Worm (Caenorhabditis elegans): ENCODE data around the gene C48B4.7.

C48B4.7 gene

DNA sequence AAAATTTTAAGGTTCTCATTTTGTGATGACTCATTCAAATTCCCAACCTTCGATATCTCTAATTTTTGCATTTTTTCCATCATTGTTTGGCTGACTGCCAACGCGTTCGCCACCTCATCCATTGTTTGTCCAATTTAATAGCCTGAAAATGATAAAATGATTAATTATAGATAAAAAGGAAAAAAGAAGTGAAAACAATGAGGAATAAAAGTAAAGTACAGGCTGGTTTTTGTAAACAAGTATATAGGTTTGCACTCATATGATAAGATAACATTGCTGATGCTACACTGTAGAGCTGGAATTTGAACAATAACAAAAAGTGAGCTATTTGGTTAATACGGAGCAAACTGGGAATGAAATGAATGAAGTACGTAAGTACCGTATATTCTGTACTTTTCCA is 23.0 kb upstream of the C48B4.7 start, which contains the start of gene C48B4.3:
Gene C48B4.3, minus strand, starts transcription at position 149 of the 400 bp plus-strand sequence.
- TF ChIP-seq klf-2 (GFP tag; conservative IDR thresholded peaks at IDR 0.05) (no peak), med-1 (GFP tag; optimal IDR thresholded peaks at IDR 0.05; ENCODE audit: insufficient read depth) (no peak), flt-1 (GFP tag; IDR thresholded peaks at IDR 0.05) (no peak), ztf-29 (GFP tag; IDR thresholded peaks at IDR 0.05) (no peak), ref-1 (GFP tag; conservative IDR thresholded peaks at IDR 0.05) (no peak), cog-1 (tag; optimal IDR thresholded peaks at IDR 0.05) (no peak)

DNA sequence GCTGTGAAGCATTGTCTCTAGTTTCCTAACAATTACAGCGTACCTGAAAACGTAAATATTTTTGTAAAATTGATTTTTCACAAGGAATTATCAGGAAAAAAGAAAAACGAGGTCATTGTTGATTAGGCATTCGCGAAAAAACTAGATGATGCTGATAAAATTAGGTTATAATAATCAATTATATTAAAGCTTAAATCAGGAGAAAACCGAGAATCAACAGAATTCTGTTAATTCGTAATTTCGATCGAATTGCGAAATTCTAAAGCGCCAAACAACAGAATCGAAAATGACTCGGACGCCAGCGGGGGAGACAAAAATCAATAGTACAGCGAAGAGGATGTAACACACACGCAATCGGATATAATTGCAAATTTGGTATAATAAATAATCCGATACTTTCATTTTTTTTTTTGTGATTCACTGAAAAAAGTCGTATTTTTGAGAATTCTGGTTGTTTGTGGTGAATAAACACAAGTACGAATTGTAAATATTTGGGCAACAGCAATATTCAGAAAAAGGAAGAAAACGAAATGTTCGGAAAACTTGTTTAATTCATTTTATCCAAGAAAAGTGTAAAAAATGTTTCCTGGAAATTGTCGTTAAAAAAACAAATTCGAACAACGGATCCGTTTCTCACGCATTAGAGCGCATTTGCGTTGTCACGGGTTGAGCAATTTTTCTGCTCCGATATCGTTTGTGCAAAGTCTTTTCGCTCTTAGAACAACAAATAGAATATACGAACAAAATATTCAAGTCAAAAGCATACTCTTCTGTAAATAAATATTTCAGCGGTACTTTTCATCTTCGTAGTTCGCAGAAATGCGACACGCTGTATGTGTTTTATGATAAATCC is 21.0 kb upstream of the C48B4.7 start, which contains the start of gene ced-7:
Gene ced-7, minus strand, starts transcription at position 51 of the 853 bp plus-strand sequence.
- TF ChIP-seq cog-1 (tag; optimal IDR thresholded peaks at IDR 0.05) (no peak), ref-1 (GFP tag; conservative IDR thresholded peaks at IDR 0.05) (no peak), klf-2 (GFP tag; conservative IDR thresholded peaks at IDR 0.05) (no peak), ztf-23 (GFP tag; IDR thresholded peaks at IDR 0.05) (no peak), T22C8.4 (GFP tag; IDR thresholded peaks at IDR 0.05) (no peak), tab-1 (GFP tag; IDR thresholded peaks at IDR 0.05) (no peak), med-1 (GFP tag; optimal IDR thresholded peaks at IDR 0.05; ENCODE audit: insufficient read depth) (no peak), ztf-29 (GFP tag; IDR thresholded peaks at IDR 0.05) (no peak), flt-1 (GFP tag; IDR thresholded peaks at IDR 0.05) (no peak)

DNA sequence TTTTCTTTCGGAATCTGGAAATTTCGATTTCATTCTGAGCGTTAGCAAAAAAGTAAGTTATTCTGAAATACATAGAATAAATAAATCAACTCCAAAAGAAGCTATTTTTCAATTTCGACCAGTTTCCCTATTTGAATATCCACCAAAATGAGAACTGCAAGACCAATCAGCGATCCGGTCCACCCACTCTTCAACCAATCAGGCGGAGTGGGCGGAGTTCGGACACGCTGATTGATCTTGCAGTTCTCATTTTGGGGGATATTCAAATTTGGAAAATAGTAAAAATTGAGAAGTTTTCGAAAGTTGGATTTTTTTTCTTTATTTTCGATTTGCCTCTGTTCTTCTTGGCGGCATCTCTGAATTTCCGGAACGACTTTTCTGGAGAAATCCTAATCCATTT is 11.6 kb upstream of the C48B4.7 start:
- no peak for TF ChIP-seq med-1 (GFP tag; optimal IDR thresholded peaks at IDR 0.05; ENCODE audit: insufficient read depth)
- no peak for TF ChIP-seq ztf-23 (GFP tag; IDR thresholded peaks at IDR 0.05)
- no peak for TF ChIP-seq klf-2 (GFP tag; conservative IDR thresholded peaks at IDR 0.05)
- TF ChIP-seq ref-1 (GFP tag; conservative IDR thresholded peaks at IDR 0.05): no peak

DNA sequence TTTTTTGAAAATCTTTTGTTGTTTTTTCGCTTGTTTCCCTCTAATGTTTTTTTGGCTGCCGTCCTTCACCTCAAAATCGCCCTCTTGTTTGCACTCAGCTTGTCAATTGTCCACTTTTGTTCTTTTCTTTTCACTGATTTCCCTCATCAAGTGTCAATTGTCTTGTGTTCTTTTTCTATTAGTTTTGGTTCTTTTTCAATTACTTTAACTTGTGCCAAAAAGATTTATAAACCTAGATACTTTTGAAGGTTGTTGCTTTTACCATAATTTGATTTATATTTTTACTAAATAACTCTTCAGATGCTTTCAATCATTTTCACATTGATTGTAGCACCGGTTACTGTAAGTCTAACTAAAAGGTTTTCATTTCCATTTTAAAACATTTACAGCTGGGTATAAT is 9.2 kb upstream of the C48B4.7 start, which contains the start of gene C48B4.13:
Gene C48B4.13, plus strand, starts transcription at position 301 of the 400 bp plus-strand sequence.
- no peak for TF ChIP-seq tab-1 (GFP tag; IDR thresholded peaks at IDR 0.05)
- no peak for TF ChIP-seq ztf-23 (GFP tag; IDR thresholded peaks at IDR 0.05)
- TF ChIP-seq T22C8.4 (GFP tag; IDR thresholded peaks at IDR 0.05): no peak
- no peak for TF ChIP-seq flt-1 (GFP tag; IDR thresholded peaks at IDR 0.05)
- TF ChIP-seq ztf-29 (GFP tag; IDR thresholded peaks at IDR 0.05): no peak
- TF ChIP-seq ref-1 (GFP tag; conservative IDR thresholded peaks at IDR 0.05): no peak
- TF ChIP-seq cog-1 (tag; optimal IDR thresholded peaks at IDR 0.05): no peak
- no peak for TF ChIP-seq med-1 (GFP tag; optimal IDR thresholded peaks at IDR 0.05; ENCODE audit: insufficient read depth)
- no peak for TF ChIP-seq klf-2 (GFP tag; conservative IDR thresholded peaks at IDR 0.05)

DNA sequence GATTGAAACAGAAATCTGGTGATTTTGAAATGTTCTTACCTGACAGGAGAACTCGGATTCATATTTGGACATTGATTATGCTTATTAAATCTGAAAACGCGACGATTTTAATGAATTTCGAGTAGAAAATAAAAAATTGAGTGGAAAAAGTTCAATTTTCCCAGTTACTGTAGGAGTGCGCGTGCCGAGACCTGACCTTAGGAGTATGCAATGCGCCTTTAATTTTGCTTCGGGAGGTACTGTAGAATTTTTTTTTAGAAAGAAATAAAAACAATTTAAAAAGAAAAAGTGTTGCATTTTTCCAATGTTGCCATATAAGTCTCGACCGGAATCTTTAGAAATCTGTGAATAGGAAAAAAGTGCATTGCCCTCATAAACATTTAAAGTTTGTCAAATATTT is 6.7 kb upstream of the C48B4.7 start, which contains the start of gene C48B4.11:
Gene C48B4.11, minus strand, starts transcription at position 143 of the 400 bp plus-strand sequence.
- TF ChIP-seq ztf-23 (GFP tag; IDR thresholded peaks at IDR 0.05): no peak

DNA sequence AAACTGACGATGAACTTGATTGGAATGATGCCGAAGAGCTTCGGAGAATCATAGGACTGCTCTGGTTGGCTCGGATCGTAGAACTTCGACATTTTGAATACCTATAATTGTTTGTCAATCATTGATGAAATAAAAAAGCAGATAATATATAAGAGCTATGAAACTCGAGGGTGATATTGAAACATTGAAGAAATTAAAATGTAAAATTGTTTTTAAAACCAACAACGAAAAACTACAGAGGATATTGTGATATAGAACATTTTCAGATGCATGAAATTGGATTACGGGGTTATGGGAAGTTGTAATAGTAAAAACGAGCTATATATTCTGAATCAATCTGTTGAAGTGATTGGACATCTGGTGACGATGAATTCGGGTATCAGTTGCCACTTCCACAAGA is 5.2 kb upstream of the C48B4.7 start, which contains the start of gene C48B4.10:
Gene C48B4.10, minus strand, starts transcription at position 101 of the 400 bp plus-strand sequence.
- TF ChIP-seq cog-1 (tag; optimal IDR thresholded peaks at IDR 0.05) (no peak), flt-1 (GFP tag; IDR thresholded peaks at IDR 0.05) (no peak), tab-1 (GFP tag; IDR thresholded peaks at IDR 0.05) (no peak), ref-1 (GFP tag; conservative IDR thresholded peaks at IDR 0.05) (no peak), ztf-29 (GFP tag; IDR thresholded peaks at IDR 0.05) (no peak), med-1 (GFP tag; optimal IDR thresholded peaks at IDR 0.05; ENCODE audit: insufficient read depth) (no peak), T22C8.4 (GFP tag; IDR thresholded peaks at IDR 0.05) (no peak), klf-2 (GFP tag; conservative IDR thresholded peaks at IDR 0.05) (no peak), ztf-23 (GFP tag; IDR thresholded peaks at IDR 0.05) (no peak)

DNA sequence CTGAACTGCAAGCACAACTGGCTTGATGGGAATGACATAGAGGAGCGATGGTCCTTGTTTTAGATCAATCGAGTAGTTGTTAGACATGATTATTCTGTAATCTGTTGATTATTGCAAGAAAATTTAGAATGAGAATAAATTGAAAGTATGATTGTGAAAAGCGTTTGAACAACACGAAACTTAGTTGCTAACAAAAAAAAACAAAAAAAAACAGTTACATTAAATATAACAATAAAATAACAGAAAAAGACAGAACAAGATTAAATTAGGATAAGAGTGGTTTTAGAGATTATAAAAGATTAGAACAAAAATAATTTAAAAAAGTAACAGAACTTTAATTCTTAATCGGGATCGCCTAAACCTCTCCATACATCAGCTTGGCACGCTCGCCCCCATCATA is 4.0 kb upstream of the C48B4.7 start, which contains the start of gene C48B4.9:
Gene C48B4.9, minus strand, starts transcription at position 101 of the 400 bp plus-strand sequence.
- TF ChIP-seq ztf-23 (GFP tag; IDR thresholded peaks at IDR 0.05) (no peak), ref-1 (GFP tag; conservative IDR thresholded peaks at IDR 0.05) (no peak), cog-1 (tag; optimal IDR thresholded peaks at IDR 0.05) (no peak), T22C8.4 (GFP tag; IDR thresholded peaks at IDR 0.05) (no peak), med-1 (GFP tag; optimal IDR thresholded peaks at IDR 0.05; ENCODE audit: insufficient read depth) (no peak), klf-2 (GFP tag; conservative IDR thresholded peaks at IDR 0.05) (no peak), flt-1 (GFP tag; IDR thresholded peaks at IDR 0.05) (no peak), tab-1 (GFP tag; IDR thresholded peaks at IDR 0.05) (no peak), ztf-29 (GFP tag; IDR thresholded peaks at IDR 0.05) (no peak)

DNA sequence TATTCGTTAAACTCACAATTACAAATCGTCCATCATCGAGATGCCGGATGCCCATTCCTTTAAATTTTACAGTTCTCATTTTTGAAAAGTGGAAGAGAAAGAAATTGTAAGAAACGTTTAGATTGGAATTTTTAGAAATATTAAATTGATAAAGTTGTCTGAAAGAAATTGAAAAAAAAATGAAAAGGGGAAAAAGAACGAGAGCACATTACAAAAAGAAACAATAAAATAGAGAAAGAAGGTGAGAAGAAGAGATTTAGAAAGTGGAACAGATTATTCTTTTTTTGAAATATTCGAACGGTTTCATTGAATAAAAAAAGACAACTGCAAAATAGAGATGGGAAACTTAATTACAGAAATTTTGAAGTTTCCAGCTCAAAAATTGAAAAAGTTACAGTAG is 1.9 kb upstream of the C48B4.7 start, which contains the start of gene C48B4.8:
Gene C48B4.8, minus strand, starts transcription at position 101 of the 400 bp plus-strand sequence.
- TF ChIP-seq ref-1 (GFP tag; conservative IDR thresholded peaks at IDR 0.05) (no peak), T22C8.4 (GFP tag; IDR thresholded peaks at IDR 0.05) (no peak), cog-1 (tag; optimal IDR thresholded peaks at IDR 0.05) (no peak), ztf-23 (GFP tag; IDR thresholded peaks at IDR 0.05) (no peak), ztf-29 (GFP tag; IDR thresholded peaks at IDR 0.05) (no peak)

DNA sequence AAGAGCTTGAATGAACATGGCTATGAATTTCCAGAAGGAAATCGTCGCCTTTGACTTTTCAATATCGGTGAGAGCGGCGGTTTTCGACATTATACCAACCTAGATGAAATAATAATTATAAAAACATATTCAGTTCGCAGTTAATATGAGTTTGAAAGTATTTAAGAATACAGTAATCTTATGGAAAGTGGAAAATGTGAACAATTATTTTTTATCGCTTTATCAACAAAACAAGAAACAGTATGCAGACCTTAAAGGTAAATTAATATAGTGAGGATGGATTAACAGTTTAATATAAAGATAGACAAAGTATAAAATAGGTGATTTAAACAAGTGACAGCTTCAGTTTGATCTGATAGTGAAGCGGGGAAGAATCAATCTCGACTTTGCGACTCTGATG is 768 bp downstream of the C48B4.7 start, which contains the start of gene C48B4.6:
Gene C48B4.6, minus strand, starts transcription at position 101 of the 400 bp plus-strand sequence.
- no peak for TF ChIP-seq ref-1 (GFP tag; conservative IDR thresholded peaks at IDR 0.05)
- no peak for TF ChIP-seq med-1 (GFP tag; optimal IDR thresholded peaks at IDR 0.05; ENCODE audit: insufficient read depth)
- TF ChIP-seq ztf-23 (GFP tag; IDR thresholded peaks at IDR 0.05): no peak
- no peak for TF ChIP-seq klf-2 (GFP tag; conservative IDR thresholded peaks at IDR 0.05)
- no peak for TF ChIP-seq tab-1 (GFP tag; IDR thresholded peaks at IDR 0.05)
- no peak for TF ChIP-seq T22C8.4 (GFP tag; IDR thresholded peaks at IDR 0.05)
- no peak for TF ChIP-seq ztf-29 (GFP tag; IDR thresholded peaks at IDR 0.05)
- TF ChIP-seq cog-1 (tag; optimal IDR thresholded peaks at IDR 0.05): no peak
- TF ChIP-seq flt-1 (GFP tag; IDR thresholded peaks at IDR 0.05): no peak

All from whole organism, midembryonic.